Fruit fly (Drosophila melanogaster): ENCODE measurements around the gene CG5265.

- TF ChIP-seq jim (GFP tag; optimal IDR thresholded peaks at IDR 0.05) (no peak), br (GFP tag; optimal IDR thresholded peaks at IDR 0.05) (no peak), Sp1 (GFP tag; optimal IDR thresholded peaks at IDR 0.05) (no peak), psq (GFP tag; optimal IDR thresholded peaks at IDR 0.05) (no peak), Hnf4 (GFP tag; optimal IDR thresholded peaks at IDR 0.05) (no peak), dsf (GFP tag; optimal IDR thresholded peaks at IDR 0.05; ENCODE audit: borderline replicate concordance) (no peak), h (GFP tag; optimal IDR thresholded peaks at IDR 0.05) (no peak)
Observed at dm6 chr3R:17120165-17120564, 18.6 kb upstream of the CG5265 start, which contains the start of gene CG34278.

All from whole organism, wandering third instar larva.